Worm (Caenorhabditis elegans) whole organism, L2 larva: ENCODE data around the gene tif-1A.

Experiments used
- C34F6.9 ChIP-seq: fragments of 150-350 bp; optimal IDR thresholded peaks from 2 replicates; lab custom pipeline; 2014; ENCODE audit warnings: missing biosample characterization, missing genetic modification characterization
- F13H6.1 ChIP-seq: sonication (generic microtip); optimal IDR thresholded peaks from 2 replicates; lab custom pipeline; 2016; ENCODE audit warnings: missing genetic modification characterization, missing compliant biosample characterization
- R02D3.7 ChIP-seq: fragments of 150-350 bp; optimal IDR thresholded peaks from 2 replicates; lab custom pipeline; 2014; ENCODE audit warnings: missing biosample characterization, missing genetic modification characterization
- ZK546.5 ChIP-seq: sonication (generic microtip); optimal IDR thresholded peaks from 2 replicates; lab custom pipeline; 2017; ENCODE audit warnings: missing biosample characterization, missing genetic modification characterization
- aly-2 ChIP-seq: fragments of 150-350 bp; optimal IDR thresholded peaks from 2 replicates; lab custom pipeline; 2014; ENCODE audit warnings: missing biosample characterization, missing genetic modification characterization
- blmp-1 ChIP-seq: sonication (generic microtip); optimal IDR thresholded peaks from 2 replicates; lab custom pipeline; 2017; ENCODE audit warnings: missing genetic modification characterization, mild to moderate bottlenecking, missing compliant biosample characterization, antibody characterized with exemption, moderate library complexity; ENCODE audit not compliant: insufficient read depth
- ceh-16 ChIP-seq: fragments of 150-350 bp; optimal IDR thresholded peaks from 2 replicates; lab custom pipeline; 2014; ENCODE audit warnings: missing biosample characterization, missing genetic modification characterization
- ceh-82 ChIP-seq: fragments of 150-350 bp; optimal IDR thresholded peaks from 2 replicates; lab custom pipeline; 2014; ENCODE audit warnings: missing biosample characterization, missing genetic modification characterization
- crh-2 ChIP-seq: sonication (generic microtip); optimal IDR thresholded peaks from 2 replicates; lab custom pipeline; 2017; ENCODE audit warnings: missing biosample characterization, missing genetic modification characterization
- dmd-4 ChIP-seq: sonication (generic microtip); optimal IDR thresholded peaks from 2 replicates; lab custom pipeline; 2017; ENCODE audit warnings: missing biosample characterization, missing genetic modification characterization
- egl-27 ChIP-seq: sonication (generic microtip); optimal IDR thresholded peaks from 3 replicates; lab custom pipeline; 2017; ENCODE audit warnings: missing biosample characterization, missing genetic modification reagents, missing genetic modification characterization
- elt-3 ChIP-seq: sonication (generic microtip); optimal IDR thresholded peaks from 2 replicates; lab custom pipeline; 2017; ENCODE audit warnings: missing biosample characterization, missing genetic modification characterization
- fos-1 ChIP-seq: fragments of 150-350 bp; optimal IDR thresholded peaks from 2 replicates; lab custom pipeline; 2014; ENCODE audit warnings: missing biosample characterization, missing genetic modification characterization
- gmeb-1 ChIP-seq: fragments of 150-350 bp; optimal IDR thresholded peaks from 2 replicates; lab custom pipeline; 2014; ENCODE audit warnings: missing biosample characterization, missing genetic modification characterization
- lin-13 ChIP-seq: fragments of 150-350 bp; optimal IDR thresholded peaks from 2 replicates; lab custom pipeline; 2014; ENCODE audit warnings: missing biosample characterization, missing genetic modification reagents, missing genetic modification characterization
- lin-39 ChIP-seq: fragments of 150-350 bp; optimal IDR thresholded peaks from 2 replicates; lab custom pipeline; 2014; ENCODE audit warnings: missing biosample characterization, missing genetic modification reagents, missing genetic modification characterization
- lsy-2 ChIP-seq, 2 experiments: fragments of 150-350 bp in 1 of 2; sonication (generic microtip) in 1 of 2; optimal IDR thresholded peaks; 2 replicates each; lab custom pipeline; 2014 to 2017; ENCODE audit warnings: missing biosample characterization in 2 of 2, missing genetic modification characterization in 2 of 2
- mab-5 ChIP-seq: fragments of 150-350 bp; optimal IDR thresholded peaks from 2 replicates; lab custom pipeline; 2014; ENCODE audit warnings: missing biosample characterization, missing genetic modification characterization
- mbf-1 ChIP-seq: sonication (generic microtip); optimal IDR thresholded peaks from 2 replicates; lab custom pipeline; 2017; ENCODE audit warnings: missing biosample characterization, missing genetic modification characterization
- mdl-1 ChIP-seq, 2 experiments: fragments of 150-350 bp in 1 of 2; sonication (generic microtip) in 1 of 2; optimal IDR thresholded peaks; 2 replicates each; lab custom pipeline; 2017; ENCODE audit warnings: missing biosample characterization in 2 of 2, missing genetic modification characterization in 2 of 2
- nhr-10 ChIP-seq: sonication (generic microtip); optimal IDR thresholded peaks from 2 replicates; lab custom pipeline; 2017; ENCODE audit warnings: missing biosample characterization, missing genetic modification characterization
- nhr-12 ChIP-seq: fragments of 150-350 bp; optimal IDR thresholded peaks from 2 replicates; lab custom pipeline; 2014; ENCODE audit warnings: missing biosample characterization, missing genetic modification characterization
- nhr-129 ChIP-seq: fragments of 150-350 bp; optimal IDR thresholded peaks from 2 replicates; lab custom pipeline; 2014; ENCODE audit warnings: missing biosample characterization, missing genetic modification characterization
- nhr-21 ChIP-seq: fragments of 150-350 bp; optimal IDR thresholded peaks from 2 replicates; lab custom pipeline; 2014; ENCODE audit warnings: missing biosample characterization, missing genetic modification characterization
- nhr-23 ChIP-seq: fragments of 150-350 bp; optimal IDR thresholded peaks from 2 replicates; lab custom pipeline; 2014; ENCODE audit warnings: missing biosample characterization, missing genetic modification reagents, missing genetic modification characterization
- nhr-237 ChIP-seq: fragments of 150-350 bp; optimal IDR thresholded peaks from 2 replicates; lab custom pipeline; 2014; ENCODE audit warnings: missing biosample characterization, missing genetic modification characterization
- nhr-25 ChIP-seq: fragments of 150-350 bp; sonication (generic microtip); optimal IDR thresholded peaks from 3 replicates; lab custom pipeline; 2014; ENCODE audit warnings: missing biosample characterization, missing genetic modification characterization
- nhr-77 ChIP-seq: fragments of 150-350 bp; optimal IDR thresholded peaks from 2 replicates; lab custom pipeline; 2014; ENCODE audit warnings: missing biosample characterization, missing genetic modification characterization
- peb-1 ChIP-seq: fragments of 150-350 bp; optimal IDR thresholded peaks from 2 replicates; lab custom pipeline; 2014; ENCODE audit warnings: missing biosample characterization, missing genetic modification characterization
- sem-4 ChIP-seq: fragments of 150-350 bp; optimal IDR thresholded peaks from 2 replicates; lab custom pipeline; 2014; ENCODE audit warnings: missing biosample characterization, missing genetic modification reagents, missing genetic modification characterization
- skn-1 ChIP-seq: sonication (generic microtip); optimal IDR thresholded peaks from 2 replicates; lab custom pipeline; 2017; ENCODE audit warnings: missing biosample characterization, missing genetic modification characterization
- sma-3 ChIP-seq: sonication (generic microtip); optimal IDR thresholded peaks from 2 replicates; lab custom pipeline; 2016; ENCODE audit warnings: missing genetic modification reagents, missing genetic modification characterization, missing compliant biosample characterization
- sma-9 ChIP-seq, 2 experiments: fragments of 150-350 bp in 1 of 2; sonication (generic microtip) in 1 of 2; optimal IDR thresholded peaks; 2 replicates each; lab custom pipeline; 2014 to 2016; ENCODE audit warnings: missing genetic modification characterization in 2 of 2, mild to moderate bottlenecking in 1 of 2, missing biosample characterization in 1 of 2, missing compliant biosample characterization in 1 of 2, missing genetic modification reagents in 1 of 2, moderate library complexity in 1 of 2
- unc-55 ChIP-seq: fragments of 150-350 bp; sonication (generic microtip); optimal IDR thresholded peaks from 3 replicates; lab custom pipeline; 2014; ENCODE audit warnings: missing biosample characterization, missing genetic modification reagents, missing genetic modification characterization
- unc-62 ChIP-seq: fragments of 150-350 bp; optimal IDR thresholded peaks from 2 replicates; lab custom pipeline; 2014; ENCODE audit warnings: missing biosample characterization, missing genetic modification reagents, missing genetic modification characterization
- zag-1 ChIP-seq: fragments of 150-350 bp; optimal IDR thresholded peaks from 2 replicates; lab custom pipeline; 2014; ENCODE audit warnings: missing biosample characterization, missing genetic modification characterization
- ztf-11 ChIP-seq: sonication (generic microtip); optimal IDR thresholded peaks from 2 replicates; lab custom pipeline; 2017; ENCODE audit warnings: missing biosample characterization, missing genetic modification characterization

tif-1A gene

ce11 chrIII:4049150-4049549 lies 45.2 kb upstream of the tif-1A start:
- no peak for TF ChIP-seq egl-27 (tag; lab: Kevin White, UChicago)
- TF ChIP-seq nhr-25, result no peak
- TF ChIP-seq sma-9 (GFP tag; optimal IDR thresholded peaks at IDR 0.05; lab: Kevin White, UChicago), result no peak
- TF ChIP-seq sma-9 (tag; optimal IDR thresholded peaks at IDR 0.05; lab: Kevin White, UChicago), result no peak
- no peak for TF ChIP-seq R02D3.7
- no peak for TF ChIP-seq lin-39 (tag; lab: Kevin White, UChicago)

ce11 chrIII:4039775-4040174 lies 35.9 kb upstream of the tif-1A start:
- TF ChIP-seq mdl-1 (tag; optimal IDR thresholded peaks at IDR 0.05; lab: Kevin White, UChicago), result no peak
- TF ChIP-seq fos-1 (tag; lab: Kevin White, UChicago), result peak; percentile 99
- no peak for TF ChIP-seq unc-55 (GFP tag; lab: Kevin White, UChicago)
- TF ChIP-seq sem-4, result no peak
- TF ChIP-seq lin-39 (tag; lab: Kevin White, UChicago), result no peak
- no peak for TF ChIP-seq nhr-25
- no peak for TF ChIP-seq ztf-11 (tag; lab: Kevin White, UChicago)
- no peak for TF ChIP-seq nhr-10
- TF ChIP-seq ZK546.5 (tag; lab: Kevin White, UChicago), result no peak
- TF ChIP-seq skn-1 (tag; lab: Kevin White, UChicago), result peak; percentile 78
- no peak for TF ChIP-seq dmd-4 (tag; lab: Kevin White, UChicago)
- no peak for TF ChIP-seq nhr-237 (tag; lab: Kevin White, UChicago)
- no peak for TF ChIP-seq aly-2 (tag; lab: Kevin White, UChicago)
- no peak for TF ChIP-seq peb-1
- peak; percentile 24 for TF ChIP-seq sma-9 (GFP tag; optimal IDR thresholded peaks at IDR 0.05; lab: Kevin White, UChicago)
- no peak for TF ChIP-seq sma-9 (tag; optimal IDR thresholded peaks at IDR 0.05; lab: Kevin White, UChicago)
- TF ChIP-seq crh-2, result peak; percentile 46
- no peak for TF ChIP-seq nhr-129
- peak; percentile 37 for TF ChIP-seq gmeb-1 (tag; lab: Kevin White, UChicago)
- no peak for TF ChIP-seq C34F6.9 (tag; lab: Kevin White, UChicago)
- TF ChIP-seq lin-13 (GFP tag; lab: Kevin White, UChicago), result no peak
- TF ChIP-seq ceh-82 (tag; lab: Kevin White, UChicago), result no peak
- TF ChIP-seq, all 48 proteins: peak for 5

ce11 chrIII:4037332-4037731 lies 33.4 kb upstream of the tif-1A start:
- TF ChIP-seq sem-4 (peak; percentile 38), fos-1 (tag; lab: Kevin White, UChicago) (peak; percentile 10), sma-9 (GFP tag; optimal IDR thresholded peaks at IDR 0.05; lab: Kevin White, UChicago) (peak; percentile 9), sma-9 (tag; optimal IDR thresholded peaks at IDR 0.05; lab: Kevin White, UChicago) (no peak), nhr-10 (no peak), crh-2 (no peak), F13H6.1 (tag; lab: Kevin White, UChicago) (peak; percentile 73)

ce11 chrIII:4036740-4037139 lies 32.8 kb upstream of the tif-1A start, which contains the start of gene hum-5:
hum-5 (minus strand) TSS chrIII:4036840.
- TF ChIP-seq elt-3 (tag; lab: Kevin White, UChicago), result no peak
- no peak for TF ChIP-seq ztf-11 (tag; lab: Kevin White, UChicago)
- TF ChIP-seq nhr-77, result no peak

- TF ChIP-seq blmp-1 (tag; lab: Kevin White, UChicago) (no peak), zag-1 (tag; lab: Kevin White, UChicago) (peak; percentile 24), sem-4 (no peak), unc-55 (GFP tag; lab: Kevin White, UChicago) (peak; percentile 83), nhr-21 (no peak), unc-62 (GFP tag; lab: Kevin White, UChicago) (no peak), ceh-16 (tag; lab: Kevin White, UChicago) (no peak), crh-2 (no peak), sma-3 (GFP tag; lab: Kevin White, UChicago) (no peak), nhr-10 (no peak), nhr-23 (tag; lab: Kevin White, UChicago) (no peak), mbf-1 (tag; lab: Kevin White, UChicago) (no peak), F13H6.1 (tag; lab: Kevin White, UChicago) (no peak), skn-1 (tag; lab: Kevin White, UChicago) (no peak), mdl-1 (tag; optimal IDR thresholded peaks at IDR 0.05; lab: Kevin White, UChicago) (no peak), mab-5 (tag; lab: Kevin White, UChicago) (no peak), C34F6.9 (tag; lab: Kevin White, UChicago) (peak; percentile 38), nhr-12 (no peak), elt-3 (tag; lab: Kevin White, UChicago) (no peak), nhr-237 (tag; lab: Kevin White, UChicago) (no peak), sma-9 (GFP tag; optimal IDR thresholded peaks at IDR 0.05; lab: Kevin White, UChicago) (peak; percentile 20), sma-9 (tag; optimal IDR thresholded peaks at IDR 0.05; lab: Kevin White, UChicago) (no peak), lsy-2 (tag; optimal IDR thresholded peaks at IDR 0.05; lab: Kevin White, UChicago) (peak in 1 of 2 experiments; percentile 0), ztf-11 (tag; lab: Kevin White, UChicago) (no peak), ZK546.5 (tag; lab: Kevin White, UChicago) (no peak), R02D3.7 (no peak)
These were observed 31.1 kb upstream of the tif-1A start for ce11 chrIII:4034984-4035383.
